Worm (Caenorhabditis elegans): ENCODE data around the gene ccg-1.

ce11 chrIV:15275363-15275854, at the start of gene ccg-1:
- TF ChIP-seq snpc-4 (tag; optimal IDR thresholded peaks at IDR 0.05) (no peak), pha-4 (tag; optimal IDR thresholded peaks at IDR 0.05) (no peak), ceh-82 (tag; optimal IDR thresholded peaks at IDR 0.05) (no peak), pqm-1 (tag; optimal IDR thresholded peaks at IDR 0.05) (no peak), ceh-28 (tag; optimal IDR thresholded peaks at IDR 0.05) (no peak), ztf-11 (tag; optimal IDR thresholded peaks at IDR 0.05) (no peak), zag-1 (tag; optimal IDR thresholded peaks at IDR 0.05) (no peak), nhr-11 (tag; optimal IDR thresholded peaks at IDR 0.05) (no peak), nhr-237 (tag; optimal IDR thresholded peaks at IDR 0.05) (no peak), nhr-76 (tag; optimal IDR thresholded peaks at IDR 0.05) (no peak), elt-3 (tag; optimal IDR thresholded peaks at IDR 0.05) (no peak), lin-15B (tag; optimal IDR thresholded peaks at IDR 0.05) (no peak)

All from whole organism, L3 larva.